Worm (Caenorhabditis elegans) whole organism, late embryonic: Measurements from ENCODE around the gene nhr-247.

Experiments used
- ceh-24 ChIP-seq: sonication (generic microtip); optimal IDR thresholded peaks from 2 replicates; lab custom pipeline; 2016; ENCODE audit warnings: mild to moderate bottlenecking, missing genetic modification characterization, missing compliant biosample characterization
- ceh-6 ChIP-seq: fragments of 200-800 bp; sonication (Bioruptor generic); optimal IDR thresholded peaks from 2 replicates; lab custom pipeline; 2018; ENCODE audit warnings: mild to moderate bottlenecking, missing genetic modification characterization, missing compliant biosample characterization
- elt-4 ChIP-seq: sonication (generic microtip); optimal IDR thresholded peaks from 2 replicates; lab custom pipeline; 2016; ENCODE audit warnings: missing genetic modification characterization, missing compliant biosample characterization
- hlh-15 ChIP-seq: sonication (generic microtip); optimal IDR thresholded peaks from 2 replicates; lab custom pipeline; 2016; ENCODE audit warnings: missing genetic modification characterization, missing compliant biosample characterization
- hlh-8 ChIP-seq: sonication (generic microtip); optimal IDR thresholded peaks from 2 replicates; lab custom pipeline; 2016; ENCODE audit warnings: missing genotype, missing genetic modification characterization, missing compliant biosample characterization
- mec-3 ChIP-seq: sonication (generic microtip); optimal IDR thresholded peaks from 2 replicates; lab custom pipeline; 2016; ENCODE audit warnings: borderline replicate concordance, missing genetic modification characterization, missing compliant biosample characterization
- nfya-1 ChIP-seq: sonication (generic microtip); optimal IDR thresholded peaks from 2 replicates; lab custom pipeline; 2017; ENCODE audit warnings: missing genetic modification characterization, mild to moderate bottlenecking, missing compliant biosample characterization, antibody characterized with exemption, moderate library complexity
- nhr-11 ChIP-seq: fragments of 150-350 bp; optimal IDR thresholded peaks from 2 replicates; lab custom pipeline; 2014; ENCODE audit warnings: missing biosample characterization, missing genetic modification characterization
- odd-2 ChIP-seq: sonication (generic microtip); optimal IDR thresholded peaks from 2 replicates; lab custom pipeline; 2017; ENCODE audit warnings: antibody characterized with exemption, mild to moderate bottlenecking, missing genetic modification characterization, missing compliant biosample characterization
- pha-4 ChIP-seq: fragments of 150-350 bp; optimal IDR thresholded peaks from 2 replicates; lab custom pipeline; 2018; ENCODE audit warnings: missing biosample characterization, missing genetic modification reagents, missing genetic modification characterization
- ref-2 ChIP-seq: sonication (generic microtip); optimal IDR thresholded peaks from 2 replicates; lab custom pipeline; 2016; ENCODE audit warnings: missing genetic modification characterization, missing compliant biosample characterization
- sox-4 ChIP-seq: sonication (generic microtip); optimal IDR thresholded peaks from 2 replicates; lab custom pipeline; 2017; ENCODE audit warnings: mild to moderate bottlenecking, missing genetic modification characterization, inconsistent platforms, missing compliant biosample characterization

ce11 chrV:15337405-15337804, 14.6 kb downstream of the nhr-247 start, which contains the start of gene wrt-7:
- no peak for TF ChIP-seq mec-3
- TF ChIP-seq odd-2 (tag; lab: Kevin White, UChicago): no peak
- TF ChIP-seq pha-4 (tag; lab: Kevin White, UChicago): no peak
- no peak for TF ChIP-seq hlh-8 (tag; lab: Kevin White, UChicago)
- no peak for TF ChIP-seq nhr-11 (tag; lab: Kevin White, UChicago)
- TF ChIP-seq ref-2 (tag; lab: Kevin White, UChicago): no peak
- no peak for TF ChIP-seq ceh-24 (tag; lab: Kevin White, UChicago)
- TF ChIP-seq nfya-1 (tag; lab: Kevin White, UChicago): no peak
- no peak for TF ChIP-seq hlh-15 (tag; lab: Kevin White, UChicago)
- no peak for TF ChIP-seq elt-4 (tag; lab: Kevin White, UChicago)
- no peak for TF ChIP-seq ceh-6 (GFP tag; lab: Kevin White, UChicago)
- TF ChIP-seq sox-4 (tag; lab: Kevin White, UChicago): no peak
